Fruit fly (Drosophila melanogaster) whole organism, embryonic: ENCODE data around the gene TM9SF3.

Experiments
- Atf3 ChIP-seq: fragments of 200-800 bp; sonication (Bioruptor generic); optimal IDR thresholded peaks from 3 replicates; lab custom pipeline; 2016; ENCODE audit warnings: missing biosample characterization, missing genetic modification characterization
- CG10209 ChIP-seq: fragments of 200-800 bp; sonication (Bioruptor generic); optimal IDR thresholded peaks from 3 replicates; lab custom pipeline; 2017; ENCODE audit warnings: missing biosample characterization, mild to moderate bottlenecking, missing genetic modification characterization, missing genetic modification reagents
- CG10431 ChIP-seq: fragments of 200-800 bp; sonication (Bioruptor generic); optimal IDR thresholded peaks from 3 replicates; lab custom pipeline; 2018; ENCODE audit warnings: missing biosample characterization, mild to moderate bottlenecking, missing genetic modification characterization
- CG10543 ChIP-seq: fragments of 200-800 bp; sonication (Bioruptor generic); optimal IDR thresholded peaks from 3 replicates; lab custom pipeline; 2017; ENCODE audit warnings: missing biosample characterization, mild to moderate bottlenecking, missing genetic modification characterization, moderate library complexity
- CG11696 ChIP-seq: fragments of 200-800 bp; sonication (Bioruptor generic); IDR thresholded peaks from 2 replicates; pipeline ENCODE4 v1.3.6; 2022; ENCODE audit warnings: missing biosample characterization, missing genetic modification characterization
- CG12104 ChIP-seq: fragments of 200-800 bp; sonication (Bioruptor generic); optimal IDR thresholded peaks from 3 replicates; lab custom pipeline; 2016; ENCODE audit warnings: missing biosample characterization, missing genetic modification characterization
- CG12155 ChIP-seq: fragments of 200-800 bp; sonication (Bioruptor generic); optimal IDR thresholded peaks from 3 replicates; lab custom pipeline; 2016; ENCODE audit warnings: missing biosample characterization, missing genetic modification characterization
- CG15601 ChIP-seq: fragments of 200-800 bp; sonication (Bioruptor generic); optimal IDR thresholded peaks from 3 replicates; lab custom pipeline; 2019; ENCODE audit warnings: missing biosample characterization, mild to moderate bottlenecking, missing genetic modification characterization, moderate library complexity
- CG18619 ChIP-seq: fragments of 200-800 bp; sonication (Bioruptor generic); optimal IDR thresholded peaks from 3 replicates; lab custom pipeline; 2017; ENCODE audit warnings: missing biosample characterization, mild to moderate bottlenecking, missing genetic modification characterization
- CG2889 ChIP-seq: fragments of 200-800 bp; sonication (Bioruptor generic); IDR thresholded peaks from 3 replicates; pipeline ENCODE4 v1.3.6; 2022; ENCODE audit warnings: missing biosample characterization, missing genetic modification characterization
- CG32532 ChIP-seq: fragments of 200-800 bp; sonication (Bioruptor generic); IDR thresholded peaks from 2 replicates; pipeline ENCODE4 v1.3.6; 2022; ENCODE audit warnings: missing biosample characterization, missing genetic modification characterization
- CG3281 ChIP-seq: fragments of 200-800 bp; sonication (Bioruptor generic); optimal IDR thresholded peaks from 3 replicates; lab custom pipeline; 2017; ENCODE audit warnings: missing biosample characterization, mild to moderate bottlenecking, missing genetic modification characterization
- CG3847 ChIP-seq: fragments of 200-800 bp; sonication (Bioruptor generic); IDR thresholded peaks from 2 replicates; pipeline ENCODE4 v1.3.6; 2022; ENCODE audit warnings: missing biosample characterization, missing genetic modification characterization
- CG4854 ChIP-seq: fragments of 200-800 bp; sonication (Bioruptor generic); optimal IDR thresholded peaks from 2 replicates; lab custom pipeline; 2016; ENCODE audit warnings: missing biosample characterization, missing genetic modification characterization, inconsistent platforms
- CG7745 ChIP-seq: fragments of 200-800 bp; sonication (Bioruptor generic); optimal IDR thresholded peaks from 2 replicates; lab custom pipeline; 2018; ENCODE audit warnings: missing biosample characterization, mild to moderate bottlenecking, missing genetic modification characterization, moderate library complexity
- D19B ChIP-seq: fragments of 200-800 bp; sonication (Bioruptor generic); optimal IDR thresholded peaks from 2 replicates; lab custom pipeline; 2017; ENCODE audit warnings: missing biosample characterization, mild to moderate bottlenecking, missing genetic modification characterization
- Dad ChIP-seq: fragments of 200-800 bp; sonication (Bioruptor generic); optimal IDR thresholded peaks from 3 replicates; lab custom pipeline; 2016; ENCODE audit warnings: missing biosample characterization, missing genetic modification characterization
- Dbx ChIP-seq: fragments of 200-800 bp; sonication (Bioruptor generic); IDR thresholded peaks from 3 replicates; pipeline ENCODE4 v1.3.6; 2022; ENCODE audit warnings: missing biosample characterization, missing genetic modification characterization
- Dek ChIP-seq: fragments of 200-800 bp; sonication (Bioruptor generic); optimal IDR thresholded peaks from 3 replicates; lab custom pipeline; 2019; ENCODE audit warnings: missing biosample characterization, mild to moderate bottlenecking, missing genetic modification characterization, moderate library complexity
- Gug ChIP-seq: fragments of 200-800 bp; sonication (Bioruptor generic); IDR thresholded peaks from 4 replicates; pipeline ENCODE4 v1.3.6; 2022; ENCODE audit warnings: missing biosample characterization, missing genetic modification characterization
- HLH3B ChIP-seq: fragments of 200-800 bp; sonication (Bioruptor generic); IDR thresholded peaks from 2 replicates; pipeline ENCODE4 v1.3.6; 2022; ENCODE audit warnings: missing biosample characterization, missing genetic modification characterization
- HmgZ ChIP-seq: fragments of 200-800 bp; sonication (Bioruptor generic); optimal IDR thresholded peaks from 2 replicates; lab custom pipeline; 2018; ENCODE audit warnings: missing biosample characterization, mild to moderate bottlenecking, missing genetic modification characterization
- Lpt ChIP-seq: fragments of >200 bp; optimal IDR thresholded peaks from 2 replicates; lab custom pipeline; 2018; ENCODE audit warnings: missing biosample characterization, missing genetic modification characterization
- Neu2 ChIP-seq: fragments of 200-800 bp; sonication (Bioruptor generic); optimal IDR thresholded peaks from 3 replicates; lab custom pipeline; 2016; ENCODE audit warnings: missing biosample characterization, missing genetic modification characterization, borderline replicate concordance
- Nf-YA ChIP-seq: fragments of 200-800 bp; sonication (Bioruptor generic); IDR thresholded peaks from 2 replicates; pipeline ENCODE4 v1.3.6; 2022; ENCODE audit warnings: missing biosample characterization, missing genetic modification characterization
- Nf-YC ChIP-seq: fragments of 200-800 bp; optimal IDR thresholded peaks from 3 replicates; lab custom pipeline; 2019; ENCODE audit warnings: missing biosample characterization, mild to moderate bottlenecking, missing genetic modification characterization, moderate library complexity
- Stat92E ChIP-seq, 3 experiments: fragments of >200 bp in 2 of 3; fragments of 200-800 bp in 1 of 3; sonication (Bioruptor generic) in 1 of 3; optimal IDR thresholded peaks; 2 replicates each; lab custom pipeline; 2017 to 2019; ENCODE audit warnings: missing biosample characterization in 3 of 3, missing genetic modification characterization in 3 of 3, mild to moderate bottlenecking in 1 of 3, moderate library complexity in 1 of 3
- Trl ChIP-seq, 3 experiments: fragments of >200 bp in 2 of 3; fragments of 200-800 bp in 1 of 3; sonication (Bioruptor generic) in 1 of 3; optimal IDR thresholded peaks; 2 replicates in 1 of 3; 3 replicates in 2 of 3; lab custom pipeline; 2016 to 2017; ENCODE audit warnings: missing biosample characterization in 1 of 3, missing genetic modification characterization in 1 of 3
- Vsx1 ChIP-seq: fragments of 200-800 bp; sonication (Bioruptor generic); optimal IDR thresholded peaks from 2 replicates; lab custom pipeline; 2017; ENCODE audit warnings: missing biosample characterization, mild to moderate bottlenecking, missing genetic modification characterization, missing genetic modification reagents
- amos ChIP-seq: fragments of 200-800 bp; sonication (Bioruptor generic); IDR thresholded peaks from 2 replicates; pipeline ENCODE4 v1.3.6; 2022; ENCODE audit warnings: missing biosample characterization, missing genetic modification characterization; ENCODE audit not compliant: partially characterized antibody
- ara ChIP-seq: fragments of 200-800 bp; sonication (Bioruptor generic); IDR thresholded peaks from 2 replicates; pipeline ENCODE4 v1.3.6; 2022; ENCODE audit warnings: missing biosample characterization, missing genetic modification characterization
- ase ChIP-seq: fragments of 200-800 bp; sonication (Bioruptor generic); IDR thresholded peaks from 3 replicates; pipeline ENCODE4 v1.3.6; 2022; ENCODE audit warnings: missing biosample characterization, missing genetic modification characterization
- crol ChIP-seq: fragments of 200-800 bp; sonication (Bioruptor generic); IDR thresholded peaks from 2 replicates; pipeline ENCODE4 v1.3.6; 2022; ENCODE audit warnings: missing biosample characterization, missing genetic modification characterization
- cwo ChIP-seq: fragments of 200-800 bp; sonication (Bioruptor generic); optimal IDR thresholded peaks from 3 replicates; lab custom pipeline; 2017; ENCODE audit warnings: missing biosample characterization, missing genetic modification characterization, mild to moderate bottlenecking, moderate library complexity, missing genetic modification reagents
- da ChIP-seq: fragments of 200-800 bp; sonication (Bioruptor generic); optimal IDR thresholded peaks from 2 replicates; lab custom pipeline; 2016; ENCODE audit warnings: missing biosample characterization, missing genetic modification characterization
- dati ChIP-seq: fragments of 200-800 bp; sonication (Bioruptor generic); IDR thresholded peaks from 2 replicates; pipeline ENCODE4 v1.3.6; 2022; ENCODE audit warnings: missing biosample characterization, missing genetic modification characterization
- dmrt11E ChIP-seq: fragments of 200-800 bp; sonication (Bioruptor generic); optimal IDR thresholded peaks from 3 replicates; lab custom pipeline; 2018; ENCODE audit warnings: missing biosample characterization, mild to moderate bottlenecking, missing genetic modification characterization, moderate library complexity
- ewg ChIP-seq: fragments of 200-800 bp; sonication (Bioruptor generic); optimal IDR thresholded peaks from 3 replicates; lab custom pipeline; 2017; ENCODE audit warnings: mild to moderate bottlenecking, missing biosample characterization, missing genetic modification reagents, missing genetic modification characterization
- eyg ChIP-seq: fragments of 200-800 bp; sonication (Bioruptor generic); optimal IDR thresholded peaks from 3 replicates; lab custom pipeline; 2016; ENCODE audit warnings: missing biosample characterization, missing genetic modification characterization
- fu2 ChIP-seq: fragments of 200-800 bp; sonication (Bioruptor generic); optimal IDR thresholded peaks from 2 replicates; lab custom pipeline; 2016; ENCODE audit warnings: missing biosample characterization, missing genetic modification characterization
- gcm ChIP-seq: fragments of 200-800 bp; sonication (Bioruptor generic); optimal IDR thresholded peaks from 2 replicates; lab custom pipeline; 2019; ENCODE audit warnings: missing biosample characterization, mild to moderate bottlenecking, missing genetic modification characterization, moderate library complexity
- gfzf ChIP-seq: fragments of 200-800 bp; sonication (Bioruptor generic); optimal IDR thresholded peaks from 2 replicates; lab custom pipeline; 2016; ENCODE audit warnings: missing biosample characterization, mild to moderate bottlenecking, missing genetic modification characterization, moderate library complexity
- jumu ChIP-seq: fragments of 200-800 bp; sonication (Bioruptor generic); optimal IDR thresholded peaks from 3 replicates; lab custom pipeline; 2016; ENCODE audit warnings: missing biosample characterization, missing genetic modification characterization
- nmo ChIP-seq: fragments of 200-800 bp; sonication (Bioruptor generic); optimal IDR thresholded peaks from 2 replicates; lab custom pipeline; 2018; ENCODE audit warnings: missing biosample characterization, mild to moderate bottlenecking, missing genetic modification characterization, moderate library complexity
- pan ChIP-seq, 4 experiments: fragments of >200 bp in 3 of 4; fragments of 200-800 bp in 1 of 4; sonication (Bioruptor generic) in 1 of 4; optimal IDR thresholded peaks in 3 of 4; IDR thresholded peaks in 1 of 4; 2 replicates each; pipeline versions ENCODE4 v1.3.6 to Lab custom; 2017 to 2022; ENCODE audit warnings: missing biosample characterization in 2 of 4, missing genetic modification characterization in 2 of 4, mixed read lengths in 1 of 4
- pb ChIP-seq: fragments of 200-800 bp; sonication (Bioruptor generic); optimal IDR thresholded peaks from 3 replicates; lab custom pipeline; 2016; ENCODE audit warnings: missing biosample characterization, missing genetic modification characterization
- pros ChIP-seq: fragments of 200-800 bp; sonication (Bioruptor generic); optimal IDR thresholded peaks from 3 replicates; lab custom pipeline; 2019; ENCODE audit warnings: missing biosample characterization, mild to moderate bottlenecking, missing genetic modification characterization, moderate library complexity
- salm ChIP-seq: fragments of 200-800 bp; sonication (Bioruptor generic); optimal IDR thresholded peaks from 2 replicates; lab custom pipeline; 2018; ENCODE audit warnings: missing biosample characterization, mild to moderate bottlenecking, missing genetic modification characterization
- scrt ChIP-seq: fragments of 200-800 bp; sonication (Bioruptor generic); optimal IDR thresholded peaks from 2 replicates; lab custom pipeline; 2018; ENCODE audit warnings: missing biosample characterization, mild to moderate bottlenecking, missing genetic modification characterization, moderate library complexity
- sd ChIP-seq: fragments of 200-800 bp; sonication (Bioruptor generic); optimal IDR thresholded peaks from 3 replicates; lab custom pipeline; 2018; ENCODE audit warnings: missing biosample characterization, mild to moderate bottlenecking, missing genetic modification characterization, moderate library complexity
- usp ChIP-seq: fragments of >200 bp; optimal IDR thresholded peaks from 2 replicates; lab custom pipeline; 2017; ENCODE audit warnings: missing biosample characterization, missing genetic modification characterization

TM9SF3 gene

DNA sequence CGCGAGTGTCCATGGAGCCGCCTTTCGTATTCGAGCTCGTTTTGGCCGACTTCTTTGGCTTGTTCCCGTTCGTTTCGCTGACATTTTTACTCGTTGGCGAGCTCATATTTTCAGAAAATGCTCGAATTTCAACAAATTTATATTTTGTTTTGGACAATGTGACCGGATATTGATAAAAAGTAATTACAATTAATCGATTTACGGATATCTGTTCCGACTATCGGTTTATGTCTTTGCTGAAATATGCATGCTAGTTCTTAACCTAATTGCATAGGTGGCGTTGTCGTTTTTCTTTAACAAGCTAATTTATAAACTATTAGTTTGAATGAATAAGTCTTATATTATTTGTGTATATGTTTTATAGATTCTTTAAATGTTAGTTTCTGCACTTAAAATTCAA lies 4.3 kb upstream of the TM9SF3 start, which contains the start of gene Eaf6 (continued):
- TF ChIP-seq jumu (GFP tag; lab: Kevin White, UChicago) (no peak), Trl (optimal IDR thresholded peaks at IDR 0.05; lab: Kevin White, UChicago) (no peak), Trl (GFP tag; optimal IDR thresholded peaks at IDR 0.05; lab: Kevin White, UChicago) (no peak), dmrt11E (no peak), HLH3B (GFP tag; lab: Robert Waterston, UW) (no peak), CG32532 (GFP tag; lab: Robert Waterston, UW) (no peak), pb (GFP tag; lab: Kevin White, UChicago) (no peak), CG10209 (no peak), CG11696 (GFP tag; lab: Robert Waterston, UW) (no peak), Lpt (GFP tag; lab: Kevin White, UChicago) (no peak), CG4854 (no peak), eyg (GFP tag; lab: Kevin White, UChicago) (no peak), Stat92E (GFP tag; optimal IDR thresholded peaks at IDR 0.05; lab: Kevin White, UChicago) (peak in 1 of 3 experiments; percentile 39), Gug (GFP tag; lab: Robert Waterston, UW) (no peak), CG10543 (GFP tag; lab: Kevin White, UChicago) (no peak), CG18619 (GFP tag; lab: Kevin White, UChicago) (no peak), Neu2 (GFP tag; lab: Kevin White, UChicago) (no peak), dati (GFP tag; lab: Robert Waterston, UW) (no peak), Dek (no peak), amos (peak; percentile 50), HmgZ (tag; lab: Kevin White, UChicago) (peak; percentile 37), crol (GFP tag; lab: Robert Waterston, UW) (no peak), ewg (GFP tag; lab: Kevin White, UChicago) (no peak), da (GFP tag; lab: Kevin White, UChicago) (no peak), Dad (GFP tag; lab: Kevin White, UChicago) (no peak), cwo (GFP tag; lab: Kevin White, UChicago) (no peak), D19B (GFP tag; lab: Kevin White, UChicago) (no peak), usp (GFP tag; lab: Kevin White, UChicago) (no peak), Atf3 (GFP tag; lab: Kevin White, UChicago) (no peak), gfzf (GFP tag; lab: Kevin White, UChicago) (peak; percentile 80), nmo (GFP tag; lab: Kevin White, UChicago) (peak; percentile 45), Nf-YA (GFP tag; lab: Robert Waterston, UW) (no peak), CG15601 (tag; lab: Kevin White, UChicago) (no peak), CG7745 (tag; lab: Kevin White, UChicago) (no peak), fu2 (GFP tag; lab: Kevin White, UChicago) (no peak), scrt (GFP tag; lab: Kevin White, UChicago) (no peak), Vsx1 (peak; percentile 95), CG10431 (GFP tag; lab: Kevin White, UChicago) (no peak), CG12155 (GFP tag; lab: Kevin White, UChicago) (no peak), ase (GFP tag; lab: Robert Waterston, UW) (no peak), Nf-YC (peak; percentile 30), sd (tag; lab: Kevin White, UChicago) (peak; percentile 91), pros (GFP tag; lab: Kevin White, UChicago) (no peak), gcm (GFP tag; lab: Kevin White, UChicago) (no peak), CG3847 (GFP tag; lab: Robert Waterston, UW) (no peak), CG3281 (no peak), ara (no peak), CG2889 (GFP tag; lab: Robert Waterston, UW) (no peak), salm (tag; lab: Kevin White, UChicago) (no peak), pan (optimal IDR thresholded peaks at IDR 0.05; lab: Kevin White, UChicago) (no peak), pan (GFP tag; optimal IDR thresholded peaks at IDR 0.05 in 1 of 2, IDR thresholded peaks at IDR 0.05 in 1 of 2) (no peak), Dbx (GFP tag; lab: Robert Waterston, UW) (no peak), CG12104 (GFP tag; lab: Kevin White, UChicago) (no peak)
